5 fruit fly cellular contexts compared by ENCODE assay signal in genomic region chrX:3780884-3781283, dm6.
TF ChIP-seq lines count a peak whose summit lies in the region.

No protein-coding gene starts in this region.

TF ChIP-seq in whole organism, adult, 20 proteins besides CTCF, POLR2A, EP300 and RAD21 (continued from another document):
- peak; percentile 60 for TF ChIP-seq CG14711 (tag; optimal IDR thresholded peaks at IDR 0.05; lab: Kevin White, UChicago)
- TF ChIP-seq cic (GFP tag; optimal IDR thresholded peaks at IDR 0.05; lab: Kevin White, UChicago): peak; percentile 88
- no peak for TF ChIP-seq toe (GFP tag; optimal IDR thresholded peaks at IDR 0.05; lab: Kevin White, UChicago)

TF ChIP-seq in whole organism, embryonic, 481 proteins besides CTCF, POLR2A, EP300 and RAD21 (continued from another document and continues in another):
- TF ChIP-seq unpg (GFP tag; optimal IDR thresholded peaks at IDR 0.05; lab: Kevin White, UChicago): no peak
- peak; percentile 33 for TF ChIP-seq CG18599 (GFP tag; optimal IDR thresholded peaks at IDR 0.05; lab: Kevin White, UChicago)
- TF ChIP-seq CG9932 (GFP tag; IDR thresholded peaks at IDR 0.05; lab: Robert Waterston, UW): peak; percentile 41
- peak; percentile 1 for TF ChIP-seq repo (GFP tag; optimal IDR thresholded peaks at IDR 0.05; lab: Kevin White, UChicago)
- no peak for TF ChIP-seq CG3726 (GFP tag; IDR thresholded peaks at IDR 0.05; lab: Robert Waterston, UW)
- TF ChIP-seq CG6791 (GFP tag; IDR thresholded peaks at IDR 0.05; lab: Robert Waterston, UW; ENCODE audit: partially characterized antibody): peak; percentile 16; the same call in 1 of the 3 replicates
- peak; percentile 63 for TF ChIP-seq HLHmδ (GFP tag; optimal IDR thresholded peaks at IDR 0.05; lab: Kevin White, UChicago)
- TF ChIP-seq az2 (GFP tag; optimal IDR thresholded peaks at IDR 0.05; lab: Kevin White, UChicago): no peak
- TF ChIP-seq CG31224 (GFP tag; IDR thresholded peaks at IDR 0.05; lab: Robert Waterston, UW): 0 out of 2 replicates have a peak, but pooled peaks have one; percentile 13
- TF ChIP-seq CG2120 (GFP tag; optimal IDR thresholded peaks at IDR 0.05; lab: Kevin White, UChicago): peak; percentile 41
- TF ChIP-seq MESR4 (GFP tag; optimal IDR thresholded peaks at IDR 0.05; lab: Kevin White, UChicago): peak; percentile 22
- TF ChIP-seq CG8765 (GFP tag; IDR thresholded peaks at IDR 0.05; lab: Robert Waterston, UW): no peak
- TF ChIP-seq Chrac-16 (GFP tag; optimal IDR thresholded peaks at IDR 0.05; lab: Kevin White, UChicago): no peak
- no peak for TF ChIP-seq pnt (GFP tag; optimal IDR thresholded peaks at IDR 0.05; lab: Kevin White, UChicago)
- no peak for TF ChIP-seq seq (GFP tag; IDR thresholded peaks at IDR 0.05; lab: Robert Waterston, UW)
- TF ChIP-seq CG18476 (GFP tag; optimal IDR thresholded peaks at IDR 0.05; lab: Kevin White, UChicago): no peak
- no peak for TF ChIP-seq CG2889 (GFP tag; IDR thresholded peaks at IDR 0.05; lab: Robert Waterston, UW)
- TF ChIP-seq ssp (GFP tag; IDR thresholded peaks at IDR 0.05; lab: Robert Waterston, UW): no peak
- TF ChIP-seq CG17385 (GFP tag; optimal IDR thresholded peaks at IDR 0.05; lab: Kevin White, UChicago): peak; percentile 65
- TF ChIP-seq CG4328 (GFP tag; optimal IDR thresholded peaks at IDR 0.05; lab: Kevin White, UChicago): no peak
- TF ChIP-seq Trl (optimal IDR thresholded peaks at IDR 0.05; lab: Kevin White, UChicago): peak; percentile 55 to 57
- TF ChIP-seq Trl (GFP tag; optimal IDR thresholded peaks at IDR 0.05; lab: Kevin White, UChicago): peak; percentile 75
- TF ChIP-seq wdn (GFP tag; IDR thresholded peaks at IDR 0.05; lab: Robert Waterston, UW): no peak
- no peak for TF ChIP-seq PHDP (tag; optimal IDR thresholded peaks at IDR 0.05; lab: Kevin White, UChicago)
- TF ChIP-seq CG17829 (tag; optimal IDR thresholded peaks at IDR 0.05; lab: Kevin White, UChicago): peak; percentile 33
- 0 out of 2 replicates have a peak, but pooled peaks have one; percentile 20 for TF ChIP-seq Atf6 (GFP tag; IDR thresholded peaks at IDR 0.05; lab: Robert Waterston, UW)
- no peak for TF ChIP-seq ab (GFP tag; optimal IDR thresholded peaks at IDR 0.05; lab: Kevin White, UChicago)
- peak; percentile 10 for TF ChIP-seq CG15601 (tag; optimal IDR thresholded peaks at IDR 0.05; lab: Kevin White, UChicago)
- TF ChIP-seq CG2202 (tag; optimal IDR thresholded peaks at IDR 0.05; lab: Kevin White, UChicago): peak; percentile 18
- TF ChIP-seq row (GFP tag; IDR thresholded peaks at IDR 0.05; lab: Robert Waterston, UW): peak; percentile 17; the same call in 1 of the 3 replicates
- no peak for TF ChIP-seq Gug (GFP tag; IDR thresholded peaks at IDR 0.05; lab: Robert Waterston, UW)
- TF ChIP-seq Bdp1 (GFP tag; optimal IDR thresholded peaks at IDR 0.05; lab: Kevin White, UChicago): no peak

TF ChIP-seq in whole organism, prepupa, 60 proteins besides CTCF, POLR2A, EP300 and RAD21 (continued from another document and continues in another):
- TF ChIP-seq Hr39 (GFP tag; optimal IDR thresholded peaks at IDR 0.05; lab: Kevin White, UChicago) (no peak), Lpt (GFP tag; optimal IDR thresholded peaks at IDR 0.05; lab: Kevin White, UChicago) (no peak), Hr4 (GFP tag; optimal IDR thresholded peaks at IDR 0.05; lab: Kevin White, UChicago) (no peak), CG7368 (GFP tag; optimal IDR thresholded peaks at IDR 0.05; lab: Kevin White, UChicago) (peak; percentile 14), CG3032 (tag; optimal IDR thresholded peaks at IDR 0.05; lab: Kevin White, UChicago) (peak; percentile 6), svp (GFP tag; lab: Kevin White, UChicago) (peak; percentile 71), vri (GFP tag; optimal IDR thresholded peaks at IDR 0.05; lab: Kevin White, UChicago) (peak; percentile 34), lz (GFP tag; optimal IDR thresholded peaks at IDR 0.05; lab: Kevin White, UChicago) (peak; percentile 15), OdsH (GFP tag; optimal IDR thresholded peaks at IDR 0.05; lab: Kevin White, UChicago) (no peak), CG4318 (GFP tag; optimal IDR thresholded peaks at IDR 0.05; lab: Kevin White, UChicago) (no peak), acj6 (GFP tag; optimal IDR thresholded peaks at IDR 0.05; lab: Kevin White, UChicago) (no peak), fd59A (GFP tag; optimal IDR thresholded peaks at IDR 0.05; lab: Kevin White, UChicago) (no peak), Smox (GFP tag; optimal IDR thresholded peaks at IDR 0.05; lab: Kevin White, UChicago) (peak; percentile 13), pdm3 (GFP tag; optimal IDR thresholded peaks at IDR 0.05; lab: Kevin White, UChicago) (no peak), CG6854 (GFP tag; optimal IDR thresholded peaks at IDR 0.05; lab: Kevin White, UChicago) (peak; percentile 10), esn (GFP tag; optimal IDR thresholded peaks at IDR 0.05; lab: Kevin White, UChicago) (peak; percentile 46), Hr38 (GFP tag; optimal IDR thresholded peaks at IDR 0.05; lab: Kevin White, UChicago) (no peak), Sox14 (GFP tag; optimal IDR thresholded peaks at IDR 0.05; lab: Kevin White, UChicago) (peak; percentile 63), fd85E (GFP tag; optimal IDR thresholded peaks at IDR 0.05; lab: Kevin White, UChicago) (no peak), net (GFP tag; optimal IDR thresholded peaks at IDR 0.05; lab: Kevin White, UChicago) (no peak), CG3919 (GFP tag; optimal IDR thresholded peaks at IDR 0.05; lab: Kevin White, UChicago) (peak; percentile 36), ss (GFP tag; optimal IDR thresholded peaks at IDR 0.05; lab: Kevin White, UChicago) (peak; percentile 10 to 40), CG6276 (GFP tag; optimal IDR thresholded peaks at IDR 0.05; lab: Kevin White, UChicago) (no peak), Blimp-1 (GFP tag; optimal IDR thresholded peaks at IDR 0.05; lab: Kevin White, UChicago) (no peak), cyc (GFP tag; optimal IDR thresholded peaks at IDR 0.05; lab: Kevin White, UChicago) (no peak), dac (GFP tag; optimal IDR thresholded peaks at IDR 0.05; lab: Kevin White, UChicago) (no peak), CG10631 (GFP tag; optimal IDR thresholded peaks at IDR 0.05; lab: Kevin White, UChicago) (peak; percentile 19), Gug (GFP tag; IDR thresholded peaks at IDR 0.05; lab: Robert Waterston, UW) (no peak), Ets96B (tag; optimal IDR thresholded peaks at IDR 0.05; lab: Kevin White, UChicago) (peak; percentile 4), fkh (GFP tag; optimal IDR thresholded peaks at IDR 0.05; lab: Kevin White, UChicago) (peak; percentile 30), CG8632 (GFP tag; optimal IDR thresholded peaks at IDR 0.05; lab: Kevin White, UChicago) (no peak), CG15336 (GFP tag; IDR thresholded peaks at IDR 0.05; lab: Robert Waterston, UW) (0 out of 2 replicates have a peak, but pooled peaks have one; percentile 46), CG32006 (GFP tag; optimal IDR thresholded peaks at IDR 0.05; lab: Kevin White, UChicago) (no peak), CG8319 (GFP tag; optimal IDR thresholded peaks at IDR 0.05; lab: Kevin White, UChicago) (no peak), CG6808 (GFP tag; optimal IDR thresholded peaks at IDR 0.05; lab: Kevin White, UChicago) (peak; percentile 16)

TF ChIP-seq in whole organism, pupa, 21 proteins besides CTCF, POLR2A, EP300 and RAD21 (continued from another document):
- no peak for TF ChIP-seq Snoo (tag; optimal IDR thresholded peaks at IDR 0.05; lab: Kevin White, UChicago)
- no peak for TF ChIP-seq CG17806 (tag; optimal IDR thresholded peaks at IDR 0.05; lab: Kevin White, UChicago)

TF ChIP-seq in whole organism, wandering third instar larva, 38 proteins besides CTCF, POLR2A, EP300 and RAD21 (continued from another document):
- TF ChIP-seq CG9705 (GFP tag; optimal IDR thresholded peaks at IDR 0.05; lab: Kevin White, UChicago) (peak; percentile 4), foxo (GFP tag; optimal IDR thresholded peaks at IDR 0.05; lab: Kevin White, UChicago) (peak in 1 of 2 experiments; percentile 25), Mio (GFP tag; optimal IDR thresholded peaks at IDR 0.05; lab: Kevin White, UChicago) (no peak), Abd-B (GFP tag; optimal IDR thresholded peaks at IDR 0.05; lab: Kevin White, UChicago) (no peak), Vsx2 (GFP tag; optimal IDR thresholded peaks at IDR 0.05; lab: Kevin White, UChicago; ENCODE audit: partially characterized antibody) (no peak), brk (GFP tag; optimal IDR thresholded peaks at IDR 0.05; lab: Kevin White, UChicago) (peak; percentile 24), Dif (GFP tag; optimal IDR thresholded peaks at IDR 0.05; lab: Kevin White, UChicago; ENCODE audit: partially characterized antibody) (peak; percentile 41), Hr83 (GFP tag; optimal IDR thresholded peaks at IDR 0.05; lab: Kevin White, UChicago; ENCODE audit: poor library complexity, severe bottlenecking) (peak; percentile 47)
